Worm (Caenorhabditis elegans) whole organism, L3 larva: ENCODE measurements around the gene str-135.

Source experiments
- aly-2 ChIP-seq: fragments of 150-350 bp; optimal IDR thresholded peaks from 2 replicates; lab custom pipeline; 2014; ENCODE audit warnings: missing biosample characterization, missing genetic modification characterization
- ama-1 ChIP-seq: fragments of 150-350 bp; optimal IDR thresholded peaks from 2 replicates; lab custom pipeline; 2018
- ceh-16 ChIP-seq: sonication (generic microtip); optimal IDR thresholded peaks from 2 replicates; lab custom pipeline; 2017; ENCODE audit warnings: missing biosample characterization, missing genetic modification characterization
- ceh-28 ChIP-seq: fragments of 150-350 bp; optimal IDR thresholded peaks from 2 replicates; lab custom pipeline; 2014; ENCODE audit warnings: missing biosample characterization, missing genetic modification reagents, missing genetic modification characterization
- ceh-82 ChIP-seq: fragments of 150-350 bp; optimal IDR thresholded peaks from 2 replicates; lab custom pipeline; 2014; ENCODE audit warnings: missing biosample characterization, missing genetic modification characterization
- ceh-9 ChIP-seq: sonication (generic microtip); optimal IDR thresholded peaks from 2 replicates; lab custom pipeline; 2018; ENCODE audit warnings: missing biosample characterization, missing genetic modification characterization
- daf-12 ChIP-seq: fragments of 150-350 bp; optimal IDR thresholded peaks from 2 replicates; lab custom pipeline; 2014; ENCODE audit warnings: missing biosample characterization, missing genetic modification reagents, missing genetic modification characterization
- egl-27 ChIP-seq: sonication (generic microtip); optimal IDR thresholded peaks from 4 replicates; lab custom pipeline; 2017; ENCODE audit warnings: missing biosample characterization, missing genetic modification reagents, missing genetic modification characterization
- elt-1 ChIP-seq: fragments of 150-350 bp; optimal IDR thresholded peaks from 2 replicates; lab custom pipeline; 2014; ENCODE audit warnings: missing biosample characterization, missing genetic modification characterization
- elt-2 ChIP-seq: sonication (generic microtip); optimal IDR thresholded peaks from 2 replicates; lab custom pipeline; 2016; ENCODE audit warnings: missing genetic modification reagents, mild to moderate bottlenecking, missing genetic modification characterization, missing compliant biosample characterization
- elt-3 ChIP-seq, 3 experiments: fragments of 150-350 bp in 1 of 3; sonication (generic microtip) in 2 of 3; optimal IDR thresholded peaks; 2 replicates in 2 of 3; 4 replicates in 1 of 3; lab custom pipeline; 2014 to 2017; ENCODE audit warnings: missing biosample characterization in 3 of 3, missing genetic modification characterization in 3 of 3
- fkh-10 ChIP-seq: sonication (generic microtip); optimal IDR thresholded peaks from 2 replicates; lab custom pipeline; 2017; ENCODE audit warnings: missing biosample characterization, missing genetic modification reagents, missing genetic modification characterization
- fos-1 ChIP-seq: fragments of 150-350 bp; optimal IDR thresholded peaks from 2 replicates; lab custom pipeline; 2014; ENCODE audit warnings: missing biosample characterization, missing genetic modification characterization
- hmg-11 ChIP-seq: sonication (generic microtip); optimal IDR thresholded peaks from 2 replicates; lab custom pipeline; 2016; ENCODE audit warnings: missing genetic modification characterization, missing compliant biosample characterization
- jun-1 ChIP-seq: fragments of 150-350 bp; optimal IDR thresholded peaks from 2 replicates; lab custom pipeline; 2014; ENCODE audit warnings: missing biosample characterization, missing genetic modification reagents, missing genetic modification characterization
- lsy-12 ChIP-seq: sonication (generic microtip); optimal IDR thresholded peaks from 2 replicates; lab custom pipeline; 2016; ENCODE audit warnings: mild to moderate bottlenecking, missing genetic modification characterization, missing compliant biosample characterization
- nfya-1 ChIP-seq: sonication (generic microtip); optimal IDR thresholded peaks from 2 replicates; lab custom pipeline; 2017; ENCODE audit warnings: missing genetic modification characterization, mild to moderate bottlenecking, missing compliant biosample characterization, antibody characterized with exemption, moderate library complexity; ENCODE audit not compliant: insufficient read depth
- nhr-11 ChIP-seq: fragments of 150-350 bp; optimal IDR thresholded peaks from 2 replicates; lab custom pipeline; 2014; ENCODE audit warnings: missing biosample characterization, missing genetic modification characterization
- nhr-12 ChIP-seq: fragments of 150-350 bp; optimal IDR thresholded peaks from 2 replicates; lab custom pipeline; 2014; ENCODE audit warnings: missing biosample characterization, missing genetic modification characterization
- nhr-23 ChIP-seq: fragments of 150-350 bp; optimal IDR thresholded peaks from 2 replicates; lab custom pipeline; 2014; ENCODE audit warnings: missing biosample characterization, missing genetic modification reagents, missing genetic modification characterization
- nhr-25 ChIP-seq: sonication (generic microtip); optimal IDR thresholded peaks from 2 replicates; lab custom pipeline; 2017; ENCODE audit warnings: missing biosample characterization, missing genetic modification characterization
- nhr-28 ChIP-seq: fragments of 150-350 bp; optimal IDR thresholded peaks from 2 replicates; lab custom pipeline; 2014; ENCODE audit warnings: missing biosample characterization, missing genetic modification characterization
- nhr-43 ChIP-seq: sonication (generic microtip); optimal IDR thresholded peaks from 2 replicates; lab custom pipeline; 2016; ENCODE audit warnings: mild to moderate bottlenecking, missing genetic modification characterization, missing compliant biosample characterization; ENCODE audit not compliant: poor library complexity, severe bottlenecking
- nhr-67 ChIP-seq: fragments of 150-350 bp; optimal IDR thresholded peaks from 2 replicates; lab custom pipeline; 2014; ENCODE audit warnings: missing biosample characterization, missing genetic modification characterization
- nhr-76 ChIP-seq: fragments of 150-350 bp; sonication (generic microtip); optimal IDR thresholded peaks from 5 replicates; lab custom pipeline; 2014; ENCODE audit warnings: missing biosample characterization, missing genetic modification characterization
- pha-4 ChIP-seq: fragments of 150-350 bp; optimal IDR thresholded peaks from 2 replicates; lab custom pipeline; 2014; ENCODE audit warnings: missing biosample characterization, missing genetic modification reagents, missing genetic modification characterization
- pqm-1 ChIP-seq: fragments of 150-350 bp; optimal IDR thresholded peaks from 2 replicates; lab custom pipeline; 2017; ENCODE audit warnings: missing biosample characterization, missing genetic modification characterization, inconsistent platforms
- sea-2 ChIP-seq: fragments of 150-350 bp; sonication (generic microtip); optimal IDR thresholded peaks from 4 replicates; lab custom pipeline; 2014; ENCODE audit warnings: missing biosample characterization, missing genetic modification reagents, missing genetic modification characterization
- skn-1 ChIP-seq: fragments of 150-350 bp; optimal IDR thresholded peaks from 2 replicates; lab custom pipeline; 2014; ENCODE audit warnings: missing biosample characterization, missing genetic modification characterization
- snpc-4 ChIP-seq: fragments of 150-350 bp; optimal IDR thresholded peaks from 2 replicates; lab custom pipeline; 2014; ENCODE audit warnings: missing biosample characterization, missing genetic modification characterization
- unc-62 ChIP-seq: fragments of 150-350 bp; sonication (generic microtip); optimal IDR thresholded peaks from 4 replicates; lab custom pipeline; 2014; ENCODE audit warnings: missing biosample characterization, missing genetic modification reagents, missing genetic modification characterization
- zag-1 ChIP-seq: fragments of 150-350 bp; optimal IDR thresholded peaks from 2 replicates; lab custom pipeline; 2014; ENCODE audit warnings: missing biosample characterization, missing genetic modification characterization
- ztf-11 ChIP-seq: fragments of 150-350 bp; optimal IDR thresholded peaks from 2 replicates; lab custom pipeline; 2014; ENCODE audit warnings: missing biosample characterization, missing genetic modification characterization
- ztf-4 ChIP-seq: fragments of 150-350 bp; optimal IDR thresholded peaks from 2 replicates; lab custom pipeline; 2014; ENCODE audit warnings: missing biosample characterization, missing genetic modification characterization

Gene str-135

DNA sequence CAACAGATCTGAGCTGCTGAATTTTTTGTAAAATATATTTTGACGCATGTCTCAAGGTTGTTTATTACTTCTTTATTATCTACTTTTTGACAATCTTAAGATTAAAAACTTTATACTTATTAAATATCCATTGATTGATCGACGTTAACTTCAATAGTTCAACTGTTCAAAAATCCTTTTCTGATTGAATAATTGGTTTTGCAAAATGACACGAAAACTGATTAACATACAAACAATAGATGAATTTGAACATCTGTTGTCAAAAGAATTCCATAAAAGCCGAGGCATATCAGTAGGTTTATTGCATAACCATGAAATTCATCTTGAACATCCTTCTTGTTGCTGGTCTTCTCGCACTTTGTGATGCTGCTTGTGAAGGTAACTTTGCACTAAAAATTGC is 30.5 kb upstream of the str-135 start, which contains the start of gene W02D7.12:
TSS of gene W02D7.12 (plus strand) at position 301 of the 400 bp plus-strand sequence.
- TF ChIP-seq ztf-4 (tag; lab: Kevin White, UChicago) (no peak), ceh-28 (tag; lab: Kevin White, UChicago) (no peak), nhr-11 (tag; lab: Kevin White, UChicago) (no peak), pqm-1 (tag; lab: Kevin White, UChicago) (no peak), nhr-28 (tag; lab: Kevin White, UChicago) (no peak), nhr-76 (tag; lab: Kevin White, UChicago) (no peak), nhr-12 (no peak), elt-3 (tag; optimal IDR thresholded peaks at IDR 0.05; lab: Kevin White, UChicago) (no peak), skn-1 (tag; lab: Kevin White, UChicago) (no peak), nhr-23 (tag; lab: Kevin White, UChicago) (no peak)

DNA sequence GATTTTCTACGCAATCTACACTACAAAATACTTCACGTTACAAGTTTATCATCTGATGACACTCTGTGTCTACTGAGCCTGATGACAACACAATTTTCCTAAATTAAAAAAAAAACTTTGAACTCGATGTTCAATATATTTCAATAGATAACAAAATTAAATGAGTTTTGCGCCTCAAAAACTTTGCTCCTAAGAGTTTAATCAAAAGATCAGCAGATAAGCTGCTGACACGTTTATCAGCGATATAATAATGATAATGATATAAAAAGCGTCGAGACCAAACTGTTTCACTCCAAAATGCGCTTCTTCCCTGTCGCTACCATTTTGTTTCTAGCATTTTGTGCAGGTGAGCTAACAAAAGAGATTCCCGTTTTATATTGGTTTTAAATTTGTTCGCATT is 27.0 kb upstream of the str-135 start, which contains the start of gene clec-218:
TSS of gene clec-218 (plus strand) at position 262 of the 400 bp plus-strand sequence.
- TF ChIP-seq ceh-82 (tag; lab: Kevin White, UChicago) = no peak
- no peak for TF ChIP-seq nhr-11 (tag; lab: Kevin White, UChicago)
- TF ChIP-seq elt-2 = peak; percentile 90
- TF ChIP-seq ztf-11 (tag; lab: Kevin White, UChicago) = no peak
- TF ChIP-seq pqm-1 (tag; lab: Kevin White, UChicago) = peak; percentile 78
- no peak for TF ChIP-seq ztf-4 (tag; lab: Kevin White, UChicago)
- no peak for TF ChIP-seq lsy-12 (tag; lab: Kevin White, UChicago)
- no peak for TF ChIP-seq nhr-12
- no peak for TF ChIP-seq skn-1 (tag; lab: Kevin White, UChicago)
- no peak for TF ChIP-seq ceh-16 (tag; lab: Kevin White, UChicago)
- no peak for TF ChIP-seq nfya-1
- TF ChIP-seq, all 47 proteins: peak for 2

DNA sequence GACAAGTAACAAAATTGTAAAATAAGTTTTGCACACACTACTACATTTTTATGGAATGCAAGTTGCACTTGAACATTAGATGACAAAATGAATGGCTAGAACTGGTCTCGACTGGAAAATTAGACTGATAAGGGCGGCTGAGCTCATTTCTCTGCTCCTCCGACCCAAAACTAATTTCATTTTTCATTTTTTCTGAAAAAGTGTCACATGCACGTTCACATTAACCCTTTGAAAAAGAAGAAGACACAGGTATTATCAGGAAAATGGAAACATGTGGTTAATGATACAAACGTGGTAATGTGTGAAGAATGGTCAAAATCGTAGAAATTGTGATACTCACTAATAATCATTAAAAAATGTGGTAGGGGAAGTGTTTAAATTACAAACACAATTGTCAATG is 26.3 kb upstream of the str-135 start:
- TF ChIP-seq fos-1 (tag; lab: Kevin White, UChicago) (no peak), pqm-1 (tag; lab: Kevin White, UChicago) (peak; percentile 71), aly-2 (tag; lab: Kevin White, UChicago) (no peak), elt-2 (peak; percentile 81), nhr-76 (tag; lab: Kevin White, UChicago) (no peak)
- TF ChIP-seq, all 47 proteins: peak for 2

DNA sequence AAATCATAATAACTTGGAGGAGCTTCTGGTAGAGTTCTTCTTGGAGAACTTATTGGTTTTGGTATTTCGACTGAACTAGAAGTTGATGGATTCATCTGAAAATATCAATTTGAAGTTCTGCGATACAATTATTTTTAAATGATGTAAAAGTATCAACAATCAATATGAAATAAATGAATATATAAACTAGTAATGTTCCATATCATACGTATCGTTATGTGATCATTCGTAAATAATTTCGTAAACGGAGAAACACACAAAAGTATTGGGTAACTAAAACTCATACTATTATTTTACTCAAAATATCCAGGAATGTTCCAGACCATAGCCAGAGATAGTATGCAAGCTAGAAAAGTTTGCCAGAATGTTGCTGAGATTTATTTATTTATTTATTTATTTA is 25.7 kb upstream of the str-135 start, which contains the start of gene W02D7.8:
TSS of gene W02D7.8 (minus strand) at position 101 of the 400 bp plus-strand sequence.
- no peak for TF ChIP-seq ama-1 (lab: Kevin White, UChicago)
- no peak for TF ChIP-seq nhr-43 (tag; lab: Kevin White, UChicago)
- TF ChIP-seq jun-1 (tag; lab: Kevin White, UChicago) = no peak
- no peak for TF ChIP-seq ceh-9
- TF ChIP-seq nhr-12 = no peak
- TF ChIP-seq unc-62 (GFP tag; lab: Kevin White, UChicago) = no peak
- no peak for TF ChIP-seq elt-1
- TF ChIP-seq egl-27 = no peak
- no peak for TF ChIP-seq hmg-11
- no peak for TF ChIP-seq ceh-82 (tag; lab: Kevin White, UChicago)
- no peak for TF ChIP-seq nhr-11 (tag; lab: Kevin White, UChicago)
- TF ChIP-seq daf-12 (tag; lab: Kevin White, UChicago) = no peak
- TF ChIP-seq nhr-25 (tag; lab: Kevin White, UChicago) = no peak
- no peak for TF ChIP-seq ztf-11 (tag; lab: Kevin White, UChicago)

DNA sequence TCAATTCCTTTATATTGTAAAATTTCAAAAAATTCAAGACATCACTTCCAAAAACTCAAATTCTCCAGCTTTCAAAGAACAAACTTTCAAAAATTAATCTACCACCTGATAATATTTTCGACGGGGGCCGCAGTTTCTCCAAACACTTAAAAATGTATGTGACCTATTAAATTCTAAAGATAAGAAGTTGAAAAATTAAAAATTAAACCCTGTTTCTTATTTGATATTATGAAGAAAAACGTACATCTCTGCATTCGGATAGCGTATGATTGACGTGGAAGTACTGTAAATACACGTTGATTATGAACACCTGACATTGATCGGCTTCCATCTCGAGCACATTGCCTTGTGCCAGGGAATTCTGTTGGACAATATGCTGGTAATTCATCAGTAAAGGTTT is 25.3 kb upstream of the str-135 start:
- TF ChIP-seq pqm-1 (tag; lab: Kevin White, UChicago) = peak; percentile 58
- TF ChIP-seq fkh-10 (GFP tag; lab: Kevin White, UChicago) = no peak
- TF ChIP-seq snpc-4 (tag; lab: Kevin White, UChicago) = no peak
- no peak for TF ChIP-seq zag-1 (tag; lab: Kevin White, UChicago)
- TF ChIP-seq elt-2 = peak; percentile 70
- TF ChIP-seq ceh-82 (tag; lab: Kevin White, UChicago) = no peak
- no peak for TF ChIP-seq nhr-28 (tag; lab: Kevin White, UChicago)
- peak; percentile 23 for TF ChIP-seq pha-4 (tag; lab: Kevin White, UChicago)
- no peak for TF ChIP-seq sea-2 (GFP tag; lab: Kevin White, UChicago)
- no peak for TF ChIP-seq nhr-67 (tag; lab: Kevin White, UChicago)
- no peak for TF ChIP-seq ceh-9
